Fruit fly (Drosophila melanogaster) Kc167 (cell line): Measurements from ENCODE around the gene CG8001.

Source experiments
- Myc ChIP-seq: fragments of >200 bp; optimal IDR thresholded peaks from 2 replicates; lab custom pipeline; 2017; ENCODE audit warnings: missing external identifiers
- Sin3A ChIP-seq: fragments of >200 bp; optimal IDR thresholded peaks from 2 replicates; lab custom pipeline; 2018; ENCODE audit warnings: missing external identifiers
- h ChIP-seq: fragments of >200 bp; optimal IDR thresholded peaks from 3 replicates; lab custom pipeline; 2018; ENCODE audit warnings: missing external identifiers
- insv ChIP-seq: fragments of >200 bp; optimal IDR thresholded peaks from 3 replicates; lab custom pipeline; 2018; ENCODE audit warnings: missing external identifiers
- psq ChIP-seq: fragments of >200 bp; optimal IDR thresholded peaks from 2 replicates; lab custom pipeline; 2017; ENCODE audit warnings: missing external identifiers
- ttk ChIP-seq: sonication (Bioruptor generic); optimal IDR thresholded peaks from 2 replicates; lab custom pipeline; 2017; ENCODE audit warnings: missing external identifiers

The CG8001 gene

DNA sequence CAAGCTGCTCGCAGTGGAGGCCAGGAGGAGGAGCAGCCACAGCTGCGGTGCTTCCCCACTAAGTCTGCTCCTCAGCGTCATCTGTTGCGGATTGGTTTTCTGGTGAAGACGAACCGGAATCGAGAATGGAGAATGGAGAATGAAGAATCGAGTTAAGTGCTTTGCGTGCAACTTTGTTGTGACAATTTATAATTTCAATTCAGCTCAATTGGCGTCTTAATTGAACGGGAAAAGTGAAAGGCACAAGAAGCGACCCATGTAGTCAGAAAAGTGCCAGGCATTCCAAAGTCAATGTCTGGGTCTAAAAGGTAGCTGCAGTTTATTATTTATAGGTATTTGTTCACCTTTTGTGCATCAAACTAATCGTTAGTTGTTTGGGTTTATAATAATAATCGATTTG, 1.7 kb upstream of the CG8001 start:
- TF ChIP-seq Sin3A = no peak
- no peak for TF ChIP-seq psq (lab: Kevin White, UChicago)
- no peak for TF ChIP-seq h (lab: Kevin White, UChicago)
- no peak for TF ChIP-seq ttk (lab: Kevin White, UChicago)
- no peak for TF ChIP-seq insv (lab: Kevin White, UChicago)
- no peak for TF ChIP-seq Myc

DNA sequence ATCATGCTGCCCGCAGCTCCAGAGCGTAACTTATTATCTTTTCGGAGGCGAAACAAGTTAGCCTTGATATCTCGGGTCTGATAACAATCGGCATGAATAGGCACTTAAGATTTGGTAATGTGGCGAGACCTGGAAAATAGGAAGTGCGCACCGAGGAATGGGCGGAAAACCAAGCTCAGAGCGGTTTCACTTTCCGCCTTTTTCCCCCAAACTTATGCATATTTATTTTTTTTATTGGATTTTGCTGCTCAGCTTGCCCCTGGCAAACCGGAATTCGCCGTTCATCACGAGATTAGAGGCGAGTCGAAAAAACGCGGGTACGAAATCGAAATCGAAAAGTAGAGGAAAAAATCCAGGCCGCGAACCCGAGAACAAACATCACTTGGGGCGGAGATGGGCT, 1.0 kb upstream of the CG8001 start:
- TF ChIP-seq ttk (lab: Kevin White, UChicago) = no peak
- no peak for TF ChIP-seq h (lab: Kevin White, UChicago)
- no peak for TF ChIP-seq Myc
- TF ChIP-seq insv (lab: Kevin White, UChicago) = no peak
- TF ChIP-seq psq (lab: Kevin White, UChicago) = no peak
- no peak for TF ChIP-seq Sin3A

DNA sequence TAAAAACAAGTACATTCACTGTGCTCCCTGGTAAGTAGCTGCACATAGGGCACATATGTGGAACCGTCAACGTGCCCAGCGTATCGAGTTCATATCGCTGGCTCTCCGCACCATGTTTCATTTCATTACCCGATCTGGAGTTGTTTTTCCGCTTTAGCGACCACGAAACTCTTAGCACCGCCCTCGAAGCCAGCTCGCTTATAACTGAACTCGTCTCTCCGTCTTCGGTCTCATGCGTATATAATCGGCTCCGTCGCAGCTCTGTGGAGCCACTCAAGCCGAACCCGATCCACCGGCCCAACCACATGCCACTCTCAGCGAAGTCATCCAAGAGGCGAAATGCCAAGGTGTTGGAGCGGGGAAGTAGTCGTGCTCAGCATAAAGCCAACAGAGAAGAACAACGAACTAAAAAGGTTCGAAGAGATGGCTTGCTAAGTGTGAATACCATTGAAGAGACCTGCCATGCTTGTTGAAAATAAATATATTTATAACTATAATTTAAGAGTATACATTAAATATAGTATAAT, 438 bp upstream of the CG8001 start, which contains the start of gene Cht2:
Cht2 (minus strand) TSS at position 477 of the 527 bp plus-strand sequence.
- TF ChIP-seq Myc (no peak), ttk (lab: Kevin White, UChicago) (no peak)

DNA sequence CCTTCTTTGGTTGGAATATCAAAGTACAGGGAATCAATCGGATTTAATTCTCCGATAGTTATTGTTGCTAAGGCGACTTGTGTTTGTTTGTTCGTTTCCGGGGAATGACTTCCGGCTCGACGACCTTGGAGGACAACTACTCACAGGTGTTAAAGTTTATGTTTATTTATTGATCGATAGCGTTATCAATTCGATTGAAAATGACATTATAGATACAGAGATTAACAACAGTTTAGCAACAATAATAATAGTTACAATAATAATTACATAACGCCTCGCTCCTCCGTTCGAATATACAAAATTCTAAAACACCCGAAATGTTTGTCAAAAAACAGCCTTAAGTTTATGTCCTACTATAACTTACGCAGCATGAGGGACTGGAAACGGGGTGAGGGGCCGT, 15.7 kb downstream of the CG8001 start, which contains the start of gene Dhc62B:
Dhc62B (minus strand) TSS at position 101 of the 400 bp plus-strand sequence.
- TF ChIP-seq insv (lab: Kevin White, UChicago) = no peak
- TF ChIP-seq Myc = no peak
- no peak for TF ChIP-seq Sin3A
- no peak for TF ChIP-seq ttk (lab: Kevin White, UChicago)
- TF ChIP-seq psq (lab: Kevin White, UChicago) = no peak
- TF ChIP-seq h (lab: Kevin White, UChicago) = no peak

DNA sequence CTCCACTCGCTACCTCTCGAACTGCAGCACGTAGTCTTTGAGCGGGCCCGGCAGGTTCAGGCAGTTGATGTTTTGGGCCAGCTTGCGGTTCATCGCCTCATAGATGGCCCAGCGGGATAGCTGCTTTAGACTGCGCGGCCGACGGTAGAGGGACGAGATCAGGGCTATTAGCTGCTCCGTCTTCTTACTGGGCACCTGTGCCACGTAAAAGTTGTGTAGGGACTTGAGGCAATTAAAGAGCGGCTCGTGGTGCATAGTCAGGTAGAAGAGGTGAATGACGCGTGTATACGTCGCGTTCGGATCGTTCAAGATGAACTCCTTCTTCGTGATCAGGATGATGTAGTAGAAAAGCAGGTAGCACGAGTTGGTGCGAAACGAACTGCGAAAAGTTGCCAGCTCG, 16.6 kb downstream of the CG8001 start:
- TF ChIP-seq h (lab: Kevin White, UChicago) (no peak), psq (lab: Kevin White, UChicago) (no peak), Sin3A (no peak), Myc (no peak), ttk (lab: Kevin White, UChicago) (no peak), insv (lab: Kevin White, UChicago) (no peak)

DNA sequence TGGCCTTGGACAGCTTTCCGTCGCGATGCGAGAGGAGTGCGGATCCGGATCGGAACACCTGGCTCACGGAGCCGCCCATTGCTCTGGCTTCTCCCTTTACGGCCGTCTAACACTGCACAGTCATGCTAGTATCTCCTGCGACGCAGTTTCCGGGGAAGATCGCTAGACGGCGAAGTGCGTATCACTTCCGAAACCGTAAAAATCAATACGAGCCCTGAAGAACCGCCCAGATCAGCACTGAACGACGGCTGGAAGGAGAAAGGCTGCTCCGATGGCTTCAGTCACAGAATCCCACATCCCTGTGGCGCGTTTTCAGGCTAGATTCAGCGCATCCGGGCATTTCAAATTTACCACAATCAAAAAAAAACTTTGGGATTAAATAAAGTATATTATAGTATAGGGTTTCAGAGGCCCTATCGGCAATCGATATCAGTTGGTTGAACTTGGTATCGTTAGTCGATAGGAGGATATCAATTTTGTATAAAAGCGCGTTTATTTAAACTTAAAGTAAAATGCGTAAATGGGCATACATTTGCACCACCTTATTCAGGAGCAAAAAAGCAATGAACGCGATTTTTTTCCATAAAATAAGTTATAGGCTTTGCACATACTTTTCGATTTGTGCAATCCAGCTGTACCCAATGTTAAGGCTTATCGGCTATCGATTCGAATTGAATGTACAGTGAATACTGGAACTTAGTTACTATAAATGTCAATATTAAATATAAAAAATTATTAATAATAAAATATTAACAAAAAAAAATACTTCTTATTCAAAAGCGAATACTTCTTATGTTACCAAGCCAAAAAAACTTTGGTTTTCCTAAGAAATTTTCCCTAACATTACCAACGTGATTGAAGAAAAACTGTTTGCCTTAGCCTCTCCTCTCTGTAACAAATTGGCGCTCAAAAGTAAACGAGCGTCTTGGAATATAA, 19.0 kb downstream of the CG8001 start, which contains the start of the genes CG13933 and PolD2:
CG13933 (minus strand) TSS at position 435 of the 936 bp plus-strand sequence.
PolD2 (plus strand) TSS at position 921 of the 936 bp plus-strand sequence.
- TF ChIP-seq h (lab: Kevin White, UChicago) = no peak
- TF ChIP-seq insv (lab: Kevin White, UChicago) = no peak
- no peak for TF ChIP-seq psq (lab: Kevin White, UChicago)
- TF ChIP-seq Myc = no peak
- TF ChIP-seq Sin3A = no peak
- TF ChIP-seq ttk (lab: Kevin White, UChicago) = no peak

DNA sequence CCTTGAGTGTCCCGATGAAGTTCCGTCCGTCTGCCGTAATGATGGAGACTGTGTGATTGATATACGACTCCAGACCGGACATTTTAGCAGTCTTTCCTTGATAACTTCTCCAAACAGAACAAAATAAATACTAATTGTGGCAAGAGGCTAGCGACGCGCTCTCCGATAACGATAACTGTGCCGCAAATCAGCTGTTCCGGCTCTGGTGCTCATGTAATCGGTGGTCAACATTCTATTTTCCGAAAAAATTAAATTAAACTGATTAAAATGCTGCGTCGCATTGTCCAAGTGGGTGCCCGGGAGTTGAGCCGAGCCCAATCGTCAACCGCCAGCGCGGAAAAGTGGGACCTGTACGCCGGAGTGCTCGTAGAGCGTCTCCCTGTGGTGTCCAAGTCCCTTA, 21.3 kb downstream of the CG8001 start, which contains the start of the genes CG2021 and mRpL46:
CG2021 (minus strand) TSS at position 163 of the 400 bp plus-strand sequence.
mRpL46 (plus strand) TSS at position 191 of the 400 bp plus-strand sequence.
- TF ChIP-seq Myc = no peak
- no peak for TF ChIP-seq psq (lab: Kevin White, UChicago)
- TF ChIP-seq ttk (lab: Kevin White, UChicago) = no peak
- TF ChIP-seq Sin3A = no peak
- no peak for TF ChIP-seq insv (lab: Kevin White, UChicago)
- no peak for TF ChIP-seq h (lab: Kevin White, UChicago)

DNA sequence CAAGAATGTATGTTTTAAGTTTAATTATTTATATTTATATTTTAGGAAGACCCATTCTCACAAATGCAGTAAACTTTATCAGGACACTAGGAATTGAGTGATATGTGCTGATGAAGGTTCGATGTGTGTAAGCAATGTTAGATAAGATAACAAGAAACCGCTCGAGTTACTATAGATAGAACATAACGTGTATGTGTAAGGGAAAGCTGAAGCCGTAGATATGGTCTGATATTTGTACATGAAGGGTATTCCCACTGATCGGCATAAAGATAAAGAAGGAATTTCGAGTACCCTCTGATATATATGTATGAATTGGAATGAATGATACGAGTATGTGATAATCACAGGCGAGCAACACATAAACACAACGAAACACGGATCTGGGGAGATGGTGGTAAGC, 28.1 kb downstream of the CG8001 start:
- TF ChIP-seq Myc (no peak), h (lab: Kevin White, UChicago) (no peak), ttk (lab: Kevin White, UChicago) (no peak)

DNA sequence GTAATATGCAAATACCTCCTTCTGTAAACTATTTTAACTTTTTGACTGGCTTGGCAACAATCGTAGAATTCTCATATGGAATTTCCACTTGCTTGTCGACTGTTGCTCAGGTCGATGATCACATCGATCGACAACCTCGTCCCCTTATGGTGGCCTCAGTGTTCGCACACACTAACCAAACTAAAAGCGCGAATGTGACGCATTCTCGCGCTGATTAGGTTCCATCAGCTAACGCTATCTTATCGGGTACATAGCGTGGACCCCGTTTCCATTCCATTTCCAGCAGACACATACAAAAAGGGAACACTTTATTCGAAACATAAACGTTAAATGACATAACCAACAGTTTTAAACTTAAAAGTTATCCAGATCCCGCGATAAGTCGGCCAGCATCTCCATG, 33.4 kb downstream of the CG8001 start:
- TF ChIP-seq insv (lab: Kevin White, UChicago) (no peak), h (lab: Kevin White, UChicago) (no peak), psq (lab: Kevin White, UChicago) (no peak), ttk (lab: Kevin White, UChicago) (no peak), Myc (no peak), Sin3A (no peak)

DNA sequence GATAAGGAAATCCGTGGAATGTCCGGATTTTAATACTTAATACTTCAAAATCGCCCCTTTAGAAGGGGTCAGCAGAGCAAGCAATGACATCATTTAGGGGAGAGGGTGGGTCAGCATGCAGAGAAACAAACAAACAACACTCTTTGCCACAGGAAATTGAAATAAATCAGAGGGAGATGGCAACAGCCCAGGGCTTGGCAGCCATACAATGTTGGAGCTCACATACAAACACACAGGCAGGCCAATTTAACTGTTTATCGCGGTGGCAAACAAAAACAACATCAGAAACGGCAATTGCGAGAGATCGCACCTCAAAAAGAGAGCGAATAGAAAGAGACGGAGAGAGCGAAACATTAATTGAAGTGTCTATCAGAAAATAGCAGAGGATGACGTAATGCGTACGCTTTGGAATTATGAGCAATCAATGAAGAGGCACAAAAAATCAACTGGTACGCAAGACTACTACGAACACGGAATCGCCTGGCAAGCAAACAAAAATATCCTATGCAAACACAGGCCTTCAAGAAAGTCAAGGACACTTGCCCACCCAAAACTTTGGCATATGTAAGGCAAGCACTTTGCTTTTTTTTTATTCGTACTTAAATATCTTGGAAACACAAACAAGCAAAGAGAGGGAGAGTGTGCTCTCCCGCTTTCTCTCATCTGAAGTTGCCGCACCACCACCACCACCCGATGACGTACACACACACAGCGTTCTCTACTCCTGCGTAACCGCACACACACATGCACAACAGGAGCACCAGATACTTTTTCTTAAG, 38.4 kb downstream of the CG8001 start:
- TF ChIP-seq insv (lab: Kevin White, UChicago) = no peak
- TF ChIP-seq Sin3A = no peak
- TF ChIP-seq Myc = no peak
- no peak for TF ChIP-seq h (lab: Kevin White, UChicago)
- no peak for TF ChIP-seq psq (lab: Kevin White, UChicago)
- TF ChIP-seq ttk (lab: Kevin White, UChicago) = no peak

DNA sequence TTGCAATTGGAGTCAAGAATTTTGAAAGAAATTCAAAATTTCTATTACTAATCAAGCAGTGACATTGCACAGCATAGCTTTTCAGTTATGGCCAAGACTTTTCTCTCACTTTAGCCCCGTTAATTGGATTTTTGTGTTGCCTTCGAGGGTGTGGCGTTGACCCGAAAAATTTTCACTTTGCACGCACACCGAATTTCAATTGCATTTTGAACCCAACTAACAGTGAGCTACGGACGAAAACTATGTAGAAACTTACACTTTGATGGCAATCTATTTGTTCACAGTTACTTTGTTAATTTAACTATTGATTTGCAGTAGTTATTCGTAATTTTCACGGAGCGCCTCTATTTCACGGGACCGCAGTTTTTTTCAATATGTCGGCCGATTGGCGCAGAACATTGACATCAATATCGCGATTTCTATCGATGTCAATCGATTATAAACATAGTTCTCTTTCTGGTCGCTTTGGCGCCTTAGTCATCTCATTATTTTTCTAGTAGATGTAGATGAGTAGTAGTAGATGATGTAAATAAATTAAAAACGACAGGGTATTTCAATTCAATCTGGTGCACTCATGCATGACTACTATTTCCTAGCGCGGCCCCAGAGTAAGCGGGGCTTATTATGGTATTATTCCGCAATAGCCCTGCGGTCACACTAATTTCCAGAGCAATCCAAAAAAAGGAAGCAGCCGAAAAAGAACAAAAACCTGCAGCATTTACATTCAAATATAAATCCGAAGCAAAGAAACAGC, 39.2 kb downstream of the CG8001 start, which contains the start of the genes alpha-Spec, dlt and Cdc37:
alpha-Spec (minus strand) TSS at position 386 of the 754 bp plus-strand sequence.
dlt (minus strand) TSS at position 386 of the 754 bp plus-strand sequence.
Cdc37 (plus strand) TSS at position 450 of the 754 bp plus-strand sequence.
- TF ChIP-seq Sin3A (no peak), Myc (no peak), psq (lab: Kevin White, UChicago) (no peak), ttk (lab: Kevin White, UChicago) (no peak), h (lab: Kevin White, UChicago) (no peak), insv (lab: Kevin White, UChicago) (no peak)
